Worm (Caenorhabditis elegans): ENCODE measurements around the gene F56C3.3.

F56C3.3 gene

DNA sequence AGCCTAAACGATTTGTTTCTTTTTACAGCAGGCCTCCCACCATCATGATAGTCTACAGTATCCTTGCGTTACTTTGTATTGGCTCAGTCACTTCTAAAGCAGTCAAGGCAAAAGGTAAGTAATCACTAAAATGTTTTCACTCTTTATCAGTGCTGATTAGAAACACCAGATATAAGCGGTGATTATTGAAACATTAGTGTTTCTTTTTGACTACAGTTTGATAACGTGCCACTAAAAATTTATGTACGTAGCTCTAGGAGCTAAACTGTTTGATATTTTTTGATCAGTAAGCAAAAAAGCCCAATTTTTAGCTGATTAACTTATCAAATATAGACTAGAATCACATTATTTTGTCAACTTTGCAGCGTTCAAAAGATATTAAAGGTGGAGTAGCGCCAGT lies 46.6 kb downstream of the F56C3.3 start:
- TF ChIP-seq hlh-1 (tag; optimal IDR thresholded peaks at IDR 0.05) (no peak), snpc-4 (tag; optimal IDR thresholded peaks at IDR 0.05) (no peak), sem-2 (GFP tag; optimal IDR thresholded peaks at IDR 0.05) (no peak), elt-1 (tag; optimal IDR thresholded peaks at IDR 0.05; ENCODE audit: borderline replicate concordance, insufficient read depth) (no peak), elt-3 (tag; optimal IDR thresholded peaks at IDR 0.05) (no peak), ceh-83 (GFP tag; optimal IDR thresholded peaks at IDR 0.05) (no peak), zip-8 (tag; optimal IDR thresholded peaks at IDR 0.05) (no peak), ceh-39 (tag; optimal IDR thresholded peaks at IDR 0.05) (no peak), lin-13 (tag; optimal IDR thresholded peaks at IDR 0.05) (no peak), unc-120 (tag; optimal IDR thresholded peaks at IDR 0.05; ENCODE audit: poor library complexity, severe bottlenecking) (no peak), unc-62 (GFP tag; optimal IDR thresholded peaks at IDR 0.05) (no peak), mep-1 (tag; optimal IDR thresholded peaks at IDR 0.05) (no peak), ces-1 (GFP tag; optimal IDR thresholded peaks at IDR 0.05) (no peak), pha-4 (tag; optimal IDR thresholded peaks at IDR 0.05) (no peak), mab-5 (tag; optimal IDR thresholded peaks at IDR 0.05) (no peak), ztf-11 (tag; optimal IDR thresholded peaks at IDR 0.05) (no peak), drap-1 (GFP tag; optimal IDR thresholded peaks at IDR 0.05) (no peak), bed-3 (GFP tag; optimal IDR thresholded peaks at IDR 0.05) (no peak)

DNA sequence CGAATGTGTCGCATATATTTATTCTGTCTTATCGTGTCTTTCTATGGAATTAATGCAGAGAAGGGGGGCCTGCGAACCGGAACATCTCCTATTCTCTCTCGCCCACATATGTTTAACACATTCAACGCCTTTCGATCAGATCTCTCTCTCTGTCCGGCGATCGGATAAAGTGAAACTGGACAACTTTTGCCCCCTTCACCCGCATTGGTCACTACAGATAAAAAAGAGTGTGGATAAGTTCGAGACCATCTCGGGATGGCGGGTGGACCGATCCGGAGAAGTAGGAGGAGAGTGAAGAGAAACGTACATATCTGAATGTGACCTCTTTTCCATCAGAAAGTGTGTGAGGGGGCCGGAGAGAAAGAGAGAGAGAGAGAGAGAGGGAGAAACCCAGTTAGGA lies 47.1 kb downstream of the F56C3.3 start, which contains the start of gene H42K12.3:
Gene H42K12.3 (plus strand): TSS at position 308 of the 400 bp plus-strand sequence.
- no peak for TF ChIP-seq snpc-4 (tag; optimal IDR thresholded peaks at IDR 0.05)
- TF ChIP-seq M03D4.4 (tag; optimal IDR thresholded peaks at IDR 0.05) = no peak
- no peak for TF ChIP-seq drap-1 (GFP tag; optimal IDR thresholded peaks at IDR 0.05)
- TF ChIP-seq ceh-43 (GFP tag; optimal IDR thresholded peaks at IDR 0.05) = no peak
- TF ChIP-seq cnd-1 (tag; optimal IDR thresholded peaks at IDR 0.05) = no peak
- peak; percentile 67 for TF ChIP-seq blmp-1 (tag; optimal IDR thresholded peaks at IDR 0.05)
- TF ChIP-seq elt-1 (tag; optimal IDR thresholded peaks at IDR 0.05; ENCODE audit: borderline replicate concordance, insufficient read depth) = peak; percentile 18
- no peak for TF ChIP-seq lin-32 (GFP tag; optimal IDR thresholded peaks at IDR 0.05)

DNA sequence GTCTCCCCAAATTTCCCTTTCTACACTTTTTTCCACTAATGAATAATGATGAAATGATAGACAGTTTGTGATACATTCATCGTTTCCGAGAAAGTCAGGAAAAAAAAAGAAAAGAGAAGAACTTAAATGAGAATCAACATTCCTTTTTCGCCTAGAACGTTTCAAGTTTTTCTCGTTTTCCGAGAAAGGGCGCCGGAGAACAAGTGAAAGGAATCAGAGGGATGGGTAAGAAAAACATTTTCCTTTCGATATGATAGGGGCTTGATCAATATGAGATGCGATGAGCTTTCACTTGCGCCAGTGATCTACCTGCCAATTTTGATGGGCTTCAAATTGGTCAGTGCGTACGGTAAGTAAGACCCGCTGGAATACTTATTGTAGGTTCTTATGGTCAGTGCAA lies 48.7 kb downstream of the F56C3.3 start:
- no peak for TF ChIP-seq unc-120 (tag; optimal IDR thresholded peaks at IDR 0.05; ENCODE audit: poor library complexity, severe bottlenecking)
- peak; percentile 68 for TF ChIP-seq blmp-1 (tag; optimal IDR thresholded peaks at IDR 0.05)
